Fruit fly (Drosophila melanogaster) whole organism, embryonic: ENCODE results near the gene CG9411.

Source experiments
- CG10147 ChIP-seq: fragments of 200-800 bp; sonication (Bioruptor generic); optimal IDR thresholded peaks from 2 replicates; lab custom pipeline; 2019; ENCODE audit warnings: missing biosample characterization, mild to moderate bottlenecking, missing genetic modification characterization, moderate library complexity
- CG10565 ChIP-seq: fragments of 200-800 bp; sonication (Bioruptor generic); optimal IDR thresholded peaks from 3 replicates; lab custom pipeline; 2016; ENCODE audit warnings: missing biosample characterization, mild to moderate bottlenecking, missing genetic modification characterization
- CG10959 ChIP-seq: fragments of 200-800 bp; sonication (Bioruptor generic); IDR thresholded peaks from 2 replicates; pipeline ENCODE4 v1.3.6; 2022; ENCODE audit warnings: missing biosample characterization, missing genetic modification characterization
- CG11085 ChIP-seq: fragments of 200-800 bp; sonication (Bioruptor generic); IDR thresholded peaks from 2 replicates; pipeline ENCODE4 v1.3.6; 2022; ENCODE audit warnings: missing biosample characterization, missing genetic modification characterization
- CG14965 ChIP-seq: fragments of 200-800 bp; sonication (Bioruptor generic); optimal IDR thresholded peaks from 2 replicates; lab custom pipeline; 2016; ENCODE audit warnings: missing biosample characterization, missing genetic modification characterization, borderline replicate concordance
- CG15601 ChIP-seq: fragments of 200-800 bp; sonication (Bioruptor generic); optimal IDR thresholded peaks from 3 replicates; lab custom pipeline; 2019; ENCODE audit warnings: missing biosample characterization, mild to moderate bottlenecking, missing genetic modification characterization, moderate library complexity
- CG1602 ChIP-seq: fragments of 200-800 bp; sonication (Bioruptor generic); optimal IDR thresholded peaks from 3 replicates; lab custom pipeline; 2016; ENCODE audit warnings: missing biosample characterization, missing genetic modification characterization
- CG1647 ChIP-seq: fragments of 200-800 bp; sonication (Bioruptor generic); optimal IDR thresholded peaks from 3 replicates; lab custom pipeline; 2016; ENCODE audit warnings: missing biosample characterization, missing genetic modification characterization
- CG17361 ChIP-seq: fragments of 200-800 bp; sonication (Bioruptor generic); IDR thresholded peaks from 3 replicates; pipeline ENCODE4 v1.3.6; 2022; ENCODE audit warnings: missing biosample characterization, missing genetic modification characterization
- CG2875 ChIP-seq: fragments of 200-800 bp; sonication (Bioruptor generic); optimal IDR thresholded peaks from 2 replicates; lab custom pipeline; 2017; ENCODE audit warnings: missing biosample characterization, mild to moderate bottlenecking, missing genetic modification characterization, missing genetic modification reagents
- CG4424 ChIP-seq: fragments of 200-800 bp; sonication (Bioruptor generic); optimal IDR thresholded peaks from 3 replicates; lab custom pipeline; 2016; ENCODE audit warnings: missing biosample characterization, missing genetic modification characterization
- CG4730 ChIP-seq: fragments of 200-800 bp; sonication (Bioruptor generic); IDR thresholded peaks from 2 replicates; pipeline ENCODE4 v1.3.6; 2022; ENCODE audit warnings: missing biosample characterization, missing genetic modification characterization
- CG8290 ChIP-seq, 3 experiments: fragments of 200-800 bp; sonication (Bioruptor generic); optimal IDR thresholded peaks; 2 replicates each; lab custom pipeline; 2016 to 2019; ENCODE audit warnings: missing biosample characterization in 3 of 3, missing genetic modification characterization in 3 of 3, mild to moderate bottlenecking in 2 of 3, moderate library complexity in 1 of 3
- CG8478 ChIP-seq: fragments of >200 bp; optimal IDR thresholded peaks from 2 replicates; lab custom pipeline; 2018
- D19B ChIP-seq: fragments of 200-800 bp; sonication (Bioruptor generic); optimal IDR thresholded peaks from 2 replicates; lab custom pipeline; 2017; ENCODE audit warnings: missing biosample characterization, mild to moderate bottlenecking, missing genetic modification characterization
- Doc2 ChIP-seq: fragments of 200-800 bp; sonication (Bioruptor generic); IDR thresholded peaks from 2 replicates; pipeline ENCODE4 v1.3.6; 2022; ENCODE audit warnings: missing biosample characterization, missing genetic modification characterization
- Eip74EF ChIP-seq, 2 experiments: fragments of 200-800 bp in 1 of 2; fragments of >200 bp in 1 of 2; sonication (Bioruptor generic) in 1 of 2; optimal IDR thresholded peaks; 2 replicates each; lab custom pipeline; 2017 to 2019; ENCODE audit warnings: missing biosample characterization in 2 of 2, missing genetic modification characterization in 2 of 2, mild to moderate bottlenecking in 1 of 2, moderate library complexity in 1 of 2
- Fer3 ChIP-seq: fragments of 200-800 bp; sonication (Bioruptor generic); optimal IDR thresholded peaks from 2 replicates; lab custom pipeline; 2018; ENCODE audit warnings: missing biosample characterization, mild to moderate bottlenecking, missing genetic modification characterization, moderate library complexity
- HLH4C ChIP-seq: fragments of 200-800 bp; sonication (Bioruptor generic); IDR thresholded peaks from 3 replicates; pipeline ENCODE4 v1.3.6; 2022; ENCODE audit warnings: missing biosample characterization, missing genetic modification characterization; ENCODE audit not compliant: partially characterized antibody
- HLHmδ ChIP-seq: fragments of 200-800 bp; sonication (Bioruptor generic); optimal IDR thresholded peaks from 2 replicates; lab custom pipeline; 2018; ENCODE audit warnings: missing biosample characterization, mild to moderate bottlenecking, missing genetic modification characterization, moderate library complexity
- Hmr ChIP-seq: fragments of 200-800 bp; sonication (Bioruptor generic); optimal IDR thresholded peaks from 3 replicates; lab custom pipeline; 2017; ENCODE audit warnings: mild to moderate bottlenecking, missing biosample characterization, missing genetic modification reagents, missing genetic modification characterization
- Hr51 ChIP-seq, 2 experiments: fragments of 200-800 bp; sonication (Bioruptor generic); optimal IDR thresholded peaks; 2 replicates in 1 of 2; 3 replicates in 1 of 2; lab custom pipeline; 2016 to 2018; ENCODE audit warnings: missing biosample characterization in 2 of 2, missing genetic modification characterization in 2 of 2, mild to moderate bottlenecking in 1 of 2, moderate library complexity in 1 of 2
- Lhr ChIP-seq: fragments of 200-800 bp; sonication (Bioruptor generic); optimal IDR thresholded peaks from 3 replicates; lab custom pipeline; 2017; ENCODE audit warnings: mild to moderate bottlenecking, missing biosample characterization, missing genetic modification reagents, missing genetic modification characterization
- NFAT ChIP-seq: fragments of 200-800 bp; sonication (Bioruptor generic); IDR thresholded peaks from 2 replicates; pipeline ENCODE4 v1.3.6; 2022; ENCODE audit warnings: missing biosample characterization, missing genetic modification characterization
- Nf-YA ChIP-seq: fragments of 200-800 bp; sonication (Bioruptor generic); IDR thresholded peaks from 2 replicates; pipeline ENCODE4 v1.3.6; 2022; ENCODE audit warnings: missing biosample characterization, missing genetic modification characterization
- Nf-YC ChIP-seq: fragments of 200-800 bp; optimal IDR thresholded peaks from 3 replicates; lab custom pipeline; 2019; ENCODE audit warnings: missing biosample characterization, mild to moderate bottlenecking, missing genetic modification characterization, moderate library complexity
- Ptx1 ChIP-seq: fragments of 200-800 bp; sonication (Bioruptor generic); IDR thresholded peaks from 2 replicates; pipeline ENCODE4 v1.3.6; 2022; ENCODE audit warnings: missing biosample characterization, missing genetic modification characterization
- Sox102F ChIP-seq: fragments of 200-800 bp; sonication (Bioruptor generic); optimal IDR thresholded peaks from 2 replicates; lab custom pipeline; 2018; ENCODE audit warnings: missing biosample characterization, mild to moderate bottlenecking, missing genetic modification characterization, moderate library complexity
- Sry-β ChIP-seq: fragments of 200-800 bp; sonication (Bioruptor generic); optimal IDR thresholded peaks from 2 replicates; lab custom pipeline; 2018; ENCODE audit warnings: missing biosample characterization, mild to moderate bottlenecking, missing genetic modification characterization, moderate library complexity
- Ssrp ChIP-seq: fragments of 200-800 bp; sonication (Bioruptor generic); optimal IDR thresholded peaks from 2 replicates; lab custom pipeline; 2018; ENCODE audit warnings: missing biosample characterization, mild to moderate bottlenecking, missing genetic modification characterization, moderate library complexity
- Taf1 ChIP-seq: fragments of 200-800 bp; sonication (Bioruptor generic); IDR thresholded peaks from 2 replicates; pipeline ENCODE4 v1.3.6; 2022; ENCODE audit warnings: missing biosample characterization, missing genetic modification characterization
- Tbp ChIP-seq: fragments of >200 bp; optimal IDR thresholded peaks from 2 replicates; lab custom pipeline; 2018; ENCODE audit warnings: missing biosample characterization, missing genetic modification characterization
- abd-A ChIP-seq: fragments of 200-800 bp; sonication (Bioruptor generic); optimal IDR thresholded peaks from 3 replicates; lab custom pipeline; 2019; ENCODE audit warnings: missing biosample characterization, mild to moderate bottlenecking, missing genetic modification characterization, moderate library complexity
- al ChIP-seq: fragments of 200-800 bp; sonication (Bioruptor generic); IDR thresholded peaks from 2 replicates; pipeline ENCODE4 v1.3.6; 2022; ENCODE audit warnings: missing biosample characterization, missing genetic modification characterization
- chif ChIP-seq, 2 experiments: fragments of 200-800 bp; sonication (Bioruptor generic); optimal IDR thresholded peaks; 3 replicates each; lab custom pipeline; 2016; ENCODE audit warnings: missing biosample characterization in 2 of 2, missing genetic modification characterization in 2 of 2
- dysf ChIP-seq: fragments of 200-800 bp; sonication (Bioruptor generic); IDR thresholded peaks from 3 replicates; pipeline ENCODE4 v1.3.6; 2022; ENCODE audit warnings: missing biosample characterization, missing genetic modification characterization
- esg ChIP-seq: fragments of 200-800 bp; sonication (Bioruptor generic); conservative IDR thresholded peaks from 2 replicates; pipeline ENCODE4 v1.3.6; 2022; ENCODE audit warnings: missing biosample characterization, missing genetic modification characterization
- gcm ChIP-seq: fragments of 200-800 bp; sonication (Bioruptor generic); optimal IDR thresholded peaks from 2 replicates; lab custom pipeline; 2019; ENCODE audit warnings: missing biosample characterization, mild to moderate bottlenecking, missing genetic modification characterization, moderate library complexity
- ind ChIP-seq: fragments of 200-800 bp; sonication (Bioruptor generic); optimal IDR thresholded peaks from 3 replicates; lab custom pipeline; 2016; ENCODE audit warnings: missing biosample characterization, missing genetic modification characterization
- lmd ChIP-seq: fragments of 200-800 bp; sonication (Bioruptor generic); IDR thresholded peaks from 2 replicates; pipeline ENCODE4 v1.3.6; 2022; ENCODE audit warnings: missing biosample characterization, missing genetic modification characterization
- onecut ChIP-seq: fragments of 200-800 bp; sonication (Bioruptor generic); IDR thresholded peaks from 2 replicates; pipeline ENCODE4 v1.3.6; 2022; ENCODE audit warnings: missing biosample characterization, missing genetic modification characterization
- rib ChIP-seq: fragments of 200-800 bp; sonication (Bioruptor generic); IDR thresholded peaks from 2 replicates; pipeline ENCODE4 v1.3.6; 2022; ENCODE audit warnings: missing biosample characterization, missing genetic modification characterization
- row ChIP-seq: fragments of 200-800 bp; sonication (Bioruptor generic); IDR thresholded peaks from 3 replicates; pipeline ENCODE4 v1.3.6; 2022; ENCODE audit warnings: missing biosample characterization, missing genetic modification characterization
- salm ChIP-seq: fragments of 200-800 bp; sonication (Bioruptor generic); optimal IDR thresholded peaks from 2 replicates; lab custom pipeline; 2018; ENCODE audit warnings: missing biosample characterization, mild to moderate bottlenecking, missing genetic modification characterization
- shn ChIP-seq: fragments of 200-800 bp; sonication (Bioruptor generic); optimal IDR thresholded peaks from 3 replicates; lab custom pipeline; 2016; ENCODE audit warnings: missing biosample characterization, missing genetic modification characterization
- so ChIP-seq: fragments of 200-800 bp; sonication (Bioruptor generic); IDR thresholded peaks from 3 replicates; pipeline ENCODE4 v1.3.6; 2022; ENCODE audit warnings: missing biosample characterization, missing genetic modification characterization
- stc ChIP-seq: fragments of 200-800 bp; sonication (Bioruptor generic); IDR thresholded peaks from 2 replicates; pipeline ENCODE4 v1.3.6; 2022; ENCODE audit warnings: missing biosample characterization, missing genetic modification characterization
- unpg ChIP-seq: fragments of 200-800 bp; sonication (Bioruptor generic); optimal IDR thresholded peaks from 3 replicates; lab custom pipeline; 2018; ENCODE audit warnings: missing biosample characterization, mild to moderate bottlenecking, missing genetic modification characterization, moderate library complexity
- vvl ChIP-seq: fragments of 200-800 bp; sonication (Bioruptor generic); IDR thresholded peaks from 2 replicates; pipeline ENCODE4 v1.3.6; 2022; ENCODE audit warnings: missing biosample characterization, missing genetic modification characterization
- z ChIP-seq: fragments of 200-800 bp; sonication (Bioruptor generic); IDR thresholded peaks from 3 replicates; pipeline ENCODE4 v1.3.6; 2022; ENCODE audit warnings: missing biosample characterization, missing genetic modification characterization

Gene CG9411

DNA sequence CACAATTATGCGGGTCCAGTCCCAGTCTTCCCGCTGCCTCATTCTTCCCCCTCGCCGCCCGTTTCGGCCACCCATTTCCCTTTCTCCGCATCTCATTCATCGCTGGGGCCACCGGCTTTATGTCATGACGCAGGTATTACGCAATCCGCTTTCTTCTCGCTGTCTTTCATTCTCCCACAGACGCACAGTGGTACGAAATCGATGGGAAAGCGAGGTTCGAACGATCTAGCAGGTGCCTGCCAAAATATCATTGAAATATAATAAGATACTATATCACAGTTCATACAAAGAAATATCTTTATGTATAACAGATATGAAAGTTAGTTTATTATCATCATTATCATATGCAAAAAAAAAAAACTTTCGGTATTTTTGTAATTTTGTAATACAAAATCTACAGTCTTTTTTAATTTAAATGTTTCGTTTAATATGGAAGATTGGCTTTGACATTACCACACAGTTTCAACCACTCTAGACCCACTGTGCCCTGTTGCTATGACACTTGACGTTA lies 3.7 kb upstream of the CG9411 start (continued):
- peak; percentile 38 for TF ChIP-seq CG2875 (GFP tag; lab: Kevin White, UChicago)
- peak; percentile 73 for TF ChIP-seq CG4424 (GFP tag; lab: Kevin White, UChicago)
- no peak for TF ChIP-seq Taf1 (GFP tag; lab: Robert Waterston, UW)
- peak; percentile 44; the same call in 1 of the 3 replicates for TF ChIP-seq so (GFP tag; lab: Robert Waterston, UW)
- no peak for TF ChIP-seq HLH4C (GFP tag; lab: Robert Waterston, UW)
- no peak for TF ChIP-seq CG1647 (GFP tag; lab: Kevin White, UChicago)
- TF ChIP-seq al (GFP tag; lab: Robert Waterston, UW): no peak
- TF ChIP-seq NFAT: no peak
- TF ChIP-seq Nf-YA: 0 out of 2 replicates have a peak, but pooled peaks have one; percentile 28
- peak; percentile 68 for TF ChIP-seq unpg (GFP tag; lab: Kevin White, UChicago)
- peak; percentile 4 for TF ChIP-seq shn (GFP tag; lab: Kevin White, UChicago)
- TF ChIP-seq vvl: peak; percentile 51
- no peak for TF ChIP-seq z (GFP tag; lab: Robert Waterston, UW)
- peak; percentile 59 for TF ChIP-seq Ptx1 (GFP tag; lab: Robert Waterston, UW)
- TF ChIP-seq Eip74EF (GFP tag; optimal IDR thresholded peaks at IDR 0.05; lab: Kevin White, UChicago): peak in 1 of 2 experiments; percentile 73
- peak; percentile 57 for TF ChIP-seq CG10147 (GFP tag; lab: Kevin White, UChicago)
- peak; percentile 17 for TF ChIP-seq Lhr (GFP tag; lab: Kevin White, UChicago)
- peak; percentile 12; the same call in 1 of the 2 replicates for TF ChIP-seq CG10959
- TF ChIP-seq CG11085 (GFP tag; lab: Robert Waterston, UW): no peak
- peak; percentile 10 for TF ChIP-seq abd-A (tag; lab: Kevin White, UChicago)
- TF ChIP-seq lmd (GFP tag; lab: Robert Waterston, UW): peak; percentile 69
- TF ChIP-seq Hmr (GFP tag; lab: Kevin White, UChicago): peak; percentile 44
- no peak for TF ChIP-seq CG8478 (lab: Kevin White, UChicago)
- TF ChIP-seq Nf-YC: no peak
- TF ChIP-seq onecut: peak; percentile 49
- TF ChIP-seq Sry-β (GFP tag; lab: Kevin White, UChicago): no peak
- TF ChIP-seq ind: peak; percentile 58
- TF ChIP-seq salm (tag; lab: Kevin White, UChicago): peak; percentile 37
- TF ChIP-seq CG10565: no peak
- peak; percentile 82 for TF ChIP-seq Sox102F (GFP tag; lab: Kevin White, UChicago)
- TF ChIP-seq gcm: peak; percentile 65
- no peak for TF ChIP-seq CG14965 (GFP tag; lab: Kevin White, UChicago)
- peak; percentile 7 for TF ChIP-seq Fer3 (tag; lab: Kevin White, UChicago)
- no peak for TF ChIP-seq HLHmδ (GFP tag; lab: Kevin White, UChicago)
- TF ChIP-seq rib (GFP tag; lab: Robert Waterston, UW): no peak
- TF ChIP-seq CG1602: peak; percentile 39
- TF ChIP-seq D19B (GFP tag; lab: Kevin White, UChicago): peak; percentile 28
- peak; percentile 83 for TF ChIP-seq CG17361
- TF ChIP-seq dysf (GFP tag; lab: Robert Waterston, UW): peak; percentile 68
- TF ChIP-seq Ssrp: peak; percentile 71
- peak; percentile 51 for TF ChIP-seq esg
- peak; percentile 17 to 56 for TF ChIP-seq chif (GFP tag; optimal IDR thresholded peaks at IDR 0.05; lab: Kevin White, UChicago)
- TF ChIP-seq CG15601: peak; percentile 46
- TF ChIP-seq Doc2 (GFP tag; lab: Robert Waterston, UW): no peak
- 0 out of 2 replicates have a peak, but pooled peaks have one; percentile 18 for TF ChIP-seq CG4730 (GFP tag; lab: Robert Waterston, UW)
- TF ChIP-seq Tbp (GFP tag; lab: Kevin White, UChicago): no peak
- peak in 1 of 2 experiments; percentile 76 for TF ChIP-seq Hr51 (GFP tag; optimal IDR thresholded peaks at IDR 0.05; lab: Kevin White, UChicago)
- no peak for TF ChIP-seq stc
- TF ChIP-seq row (GFP tag; lab: Robert Waterston, UW): peak; percentile 64
- peak; percentile 42 for TF ChIP-seq CG8290 (GFP tag; optimal IDR thresholded peaks at IDR 0.05; lab: Kevin White, UChicago)
- no peak for TF ChIP-seq CG8290 (tag; optimal IDR thresholded peaks at IDR 0.05; lab: Kevin White, UChicago)
